Fruit fly (Drosophila melanogaster) whole organism, pupa: ENCODE results near the gene Tim17a1.

Source experiments
- CG15710 ChIP-seq: fragments of 200-800 bp; sonication (Bioruptor generic); optimal IDR thresholded peaks from 2 replicates; lab custom pipeline; 2018; ENCODE audit warnings: missing biosample characterization, mild to moderate bottlenecking, missing genetic modification characterization, moderate library complexity
- Pif1A ChIP-seq: fragments of 200-800 bp; sonication (Bioruptor generic); optimal IDR thresholded peaks from 3 replicates; lab custom pipeline; 2016; ENCODE audit warnings: missing biosample characterization, missing genetic modification characterization
- rn ChIP-seq: fragments of 200-800 bp; sonication (Bioruptor generic); IDR thresholded peaks from 2 replicates; pipeline ENCODE4 v1.3.6; 2022; ENCODE audit warnings: missing biosample characterization, missing genetic modification characterization

DNA sequence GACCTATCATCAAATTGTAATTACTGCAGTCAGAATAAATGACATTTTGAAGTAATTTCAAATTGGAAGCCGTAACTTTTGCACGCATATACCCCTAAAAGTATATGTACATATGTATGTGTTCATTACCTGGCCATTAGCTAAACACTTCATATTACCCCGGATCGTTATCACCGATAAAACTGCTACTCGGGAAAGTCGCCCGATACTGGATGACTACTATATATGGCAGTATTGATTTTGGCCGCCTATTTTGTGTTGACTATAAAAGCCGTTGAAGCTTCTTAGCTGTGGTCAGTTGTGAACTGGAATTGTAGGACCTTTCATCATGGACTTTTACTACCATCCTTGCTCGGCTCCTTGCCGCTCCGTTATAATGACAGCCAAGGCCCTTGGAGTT, 15.2 kb upstream of the Tim17a1 start, which contains the start of gene GstD8:
- no peak for TF ChIP-seq rn (GFP tag; lab: Robert Waterston, UW)
- TF ChIP-seq Pif1A: no peak
- TF ChIP-seq CG15710 (tag; lab: Kevin White, UChicago): no peak
